Fruit fly (Drosophila melanogaster) whole organism, embryonic: ENCODE results near the gene CG5157.
A peak's percentile ranks its signal among the peaks of the same experiment; 100 is the strongest.

Experiments used
- Antp ChIP-seq: fragments of 200-800 bp; sonication (Bioruptor generic); optimal IDR thresholded peaks from 3 replicates; lab custom pipeline; 2016; ENCODE audit warnings: missing biosample characterization, missing genetic modification characterization
- BtbVII ChIP-seq: fragments of 200-800 bp; sonication (Bioruptor generic); optimal IDR thresholded peaks from 3 replicates; lab custom pipeline; 2017; ENCODE audit warnings: missing biosample characterization, mild to moderate bottlenecking, missing genetic modification characterization
- C15 ChIP-seq: fragments of 200-800 bp; sonication (Bioruptor generic); IDR thresholded peaks from 3 replicates; pipeline ENCODE4 v1.3.6; 2022; ENCODE audit warnings: missing biosample characterization, missing genetic modification characterization
- CG10654 ChIP-seq: fragments of 200-800 bp; sonication (Bioruptor generic); optimal IDR thresholded peaks from 2 replicates; lab custom pipeline; 2016; ENCODE audit warnings: missing biosample characterization, missing genetic modification characterization
- CG10959 ChIP-seq: fragments of 200-800 bp; sonication (Bioruptor generic); IDR thresholded peaks from 2 replicates; pipeline ENCODE4 v1.3.6; 2022; ENCODE audit warnings: missing biosample characterization, missing genetic modification characterization
- CG12942 ChIP-seq: fragments of 200-800 bp; sonication (Bioruptor generic); optimal IDR thresholded peaks from 3 replicates; lab custom pipeline; 2016; ENCODE audit warnings: missing biosample characterization, missing genetic modification characterization
- CG14860 ChIP-seq: fragments of 200-800 bp; sonication (Bioruptor generic); IDR thresholded peaks from 3 replicates; pipeline ENCODE4 v1.3.6; 2022; ENCODE audit warnings: missing biosample characterization, missing genetic modification characterization; ENCODE audit not compliant: partially characterized antibody
- CG15269 ChIP-seq: fragments of 200-800 bp; sonication (Bioruptor generic); optimal IDR thresholded peaks from 2 replicates; lab custom pipeline; 2018; ENCODE audit warnings: missing biosample characterization, mild to moderate bottlenecking, missing genetic modification characterization, moderate library complexity
- CG15514 ChIP-seq: fragments of 200-800 bp; sonication (Bioruptor generic); optimal IDR thresholded peaks from 3 replicates; lab custom pipeline; 2017; ENCODE audit warnings: missing biosample characterization, missing genetic modification characterization, mild to moderate bottlenecking, moderate library complexity, missing genetic modification reagents
- CG15696 ChIP-seq: fragments of 200-800 bp; sonication (Bioruptor generic); optimal IDR thresholded peaks from 2 replicates; lab custom pipeline; 2019; ENCODE audit warnings: missing biosample characterization, mild to moderate bottlenecking, missing genetic modification characterization, moderate library complexity
- CG16863 ChIP-seq: fragments of 200-800 bp; sonication (Bioruptor generic); optimal IDR thresholded peaks from 3 replicates; lab custom pipeline; 2016; ENCODE audit warnings: missing biosample characterization, missing genetic modification characterization
- CG17612 ChIP-seq: fragments of 200-800 bp; sonication (Bioruptor generic); IDR thresholded peaks from 2 replicates; pipeline ENCODE4 v1.3.6; 2022; ENCODE audit warnings: missing biosample characterization, missing genetic modification characterization
- CG3995 ChIP-seq: fragments of 200-800 bp; sonication (Bioruptor generic); optimal IDR thresholded peaks from 3 replicates; lab custom pipeline; 2016; ENCODE audit warnings: missing biosample characterization, missing genetic modification characterization
- CG4328 ChIP-seq: fragments of 200-800 bp; sonication (Bioruptor generic); optimal IDR thresholded peaks from 3 replicates; lab custom pipeline; 2017; ENCODE audit warnings: missing biosample characterization, missing genetic modification reagents, missing genetic modification characterization
- CG5180 ChIP-seq: fragments of 200-800 bp; sonication (Bioruptor generic); optimal IDR thresholded peaks from 3 replicates; lab custom pipeline; 2017; ENCODE audit warnings: missing biosample characterization, missing genetic modification characterization, mild to moderate bottlenecking, moderate library complexity, missing genetic modification reagents
- CG6175 ChIP-seq: fragments of 200-800 bp; sonication (Bioruptor generic); IDR thresholded peaks from 3 replicates; pipeline ENCODE4 v1.3.6; 2022; ENCODE audit warnings: missing biosample characterization, missing genetic modification characterization
- CG6683 ChIP-seq: fragments of 200-800 bp; sonication (Bioruptor generic); optimal IDR thresholded peaks from 2 replicates; lab custom pipeline; 2017; ENCODE audit warnings: missing biosample characterization, mild to moderate bottlenecking, missing genetic modification characterization, missing genetic modification reagents
- CG6689 ChIP-seq: fragments of 200-800 bp; sonication (Bioruptor generic); IDR thresholded peaks from 2 replicates; pipeline ENCODE4 v1.3.6; 2022; ENCODE audit warnings: missing biosample characterization, missing genetic modification characterization
- CG7987 ChIP-seq: fragments of 200-800 bp; sonication (Bioruptor generic); optimal IDR thresholded peaks from 2 replicates; lab custom pipeline; 2018; ENCODE audit warnings: missing biosample characterization, mild to moderate bottlenecking, missing genetic modification characterization, moderate library complexity
- CG8281 ChIP-seq: fragments of 200-800 bp; sonication (Bioruptor generic); optimal IDR thresholded peaks from 2 replicates; lab custom pipeline; 2018; ENCODE audit warnings: missing biosample characterization, mild to moderate bottlenecking, missing genetic modification characterization, moderate library complexity
- CG8388 ChIP-seq: fragments of 200-800 bp; sonication (Bioruptor generic); optimal IDR thresholded peaks from 2 replicates; lab custom pipeline; 2019; ENCODE audit warnings: missing biosample characterization, mild to moderate bottlenecking, missing genetic modification characterization, moderate library complexity
- CG8924 ChIP-seq: fragments of 200-800 bp; optimal IDR thresholded peaks from 3 replicates; lab custom pipeline; 2019; ENCODE audit warnings: missing biosample characterization, mild to moderate bottlenecking, missing genetic modification characterization, moderate library complexity
- D ChIP-seq, 2 experiments: fragments of 200-800 bp in 1 of 2; fragments of >200 bp in 1 of 2; sonication (Bioruptor generic) in 1 of 2; optimal IDR thresholded peaks; 2 replicates in 1 of 2; 3 replicates in 1 of 2; lab custom pipeline; 2017; ENCODE audit warnings: mild to moderate bottlenecking in 1 of 2, missing biosample characterization in 1 of 2, missing genetic modification characterization in 1 of 2, missing genetic modification reagents in 1 of 2
- Dbx ChIP-seq: fragments of 200-800 bp; sonication (Bioruptor generic); IDR thresholded peaks from 3 replicates; pipeline ENCODE4 v1.3.6; 2022; ENCODE audit warnings: missing biosample characterization, missing genetic modification characterization
- Fer3 ChIP-seq: fragments of 200-800 bp; sonication (Bioruptor generic); optimal IDR thresholded peaks from 2 replicates; lab custom pipeline; 2018; ENCODE audit warnings: missing biosample characterization, mild to moderate bottlenecking, missing genetic modification characterization, moderate library complexity
- HHEX ChIP-seq: fragments of 200-800 bp; sonication (Bioruptor generic); optimal IDR thresholded peaks from 3 replicates; lab custom pipeline; 2017; ENCODE audit warnings: missing biosample characterization, mild to moderate bottlenecking, missing genetic modification characterization, missing genetic modification reagents
- HLH54F ChIP-seq: fragments of 200-800 bp; sonication (Bioruptor generic); optimal IDR thresholded peaks from 3 replicates; lab custom pipeline; 2016; ENCODE audit warnings: missing biosample characterization, missing genetic modification characterization
- Hr3 ChIP-seq: fragments of 200-800 bp; sonication (Bioruptor generic); optimal IDR thresholded peaks from 3 replicates; lab custom pipeline; 2016; ENCODE audit warnings: missing biosample characterization, missing genetic modification characterization
- Lpt ChIP-seq: fragments of >200 bp; optimal IDR thresholded peaks from 2 replicates; lab custom pipeline; 2018; ENCODE audit warnings: missing biosample characterization, missing genetic modification characterization
- Myb ChIP-seq: fragments of 200-800 bp; sonication (Bioruptor generic); optimal IDR thresholded peaks from 2 replicates; lab custom pipeline; 2016; ENCODE audit warnings: missing biosample characterization, missing genetic modification characterization
- al ChIP-seq: fragments of 200-800 bp; sonication (Bioruptor generic); IDR thresholded peaks from 2 replicates; pipeline ENCODE4 v1.3.6; 2022; ENCODE audit warnings: missing biosample characterization, missing genetic modification characterization
- bsh ChIP-seq, 2 experiments: fragments of 200-800 bp; sonication (Bioruptor generic); optimal IDR thresholded peaks; 2 replicates each; lab custom pipeline; 2017 to 2018; ENCODE audit warnings: mild to moderate bottlenecking in 2 of 2, missing biosample characterization in 2 of 2, missing genetic modification characterization in 2 of 2, moderate library complexity in 1 of 2
- croc ChIP-seq: fragments of 200-800 bp; sonication (Bioruptor generic); conservative IDR thresholded peaks from 3 replicates; pipeline ENCODE4 v1.3.6; 2022; ENCODE audit warnings: missing biosample characterization, missing genetic modification characterization
- eyg ChIP-seq: fragments of 200-800 bp; sonication (Bioruptor generic); optimal IDR thresholded peaks from 3 replicates; lab custom pipeline; 2016; ENCODE audit warnings: missing biosample characterization, missing genetic modification characterization
- kah ChIP-seq: fragments of 200-800 bp; sonication (Bioruptor generic); optimal IDR thresholded peaks from 2 replicates; lab custom pipeline; 2018; ENCODE audit warnings: missing biosample characterization, mild to moderate bottlenecking, missing genetic modification characterization
- ken ChIP-seq: fragments of 200-800 bp; sonication (Bioruptor generic); IDR thresholded peaks from 3 replicates; pipeline ENCODE4 v1.3.6; 2022; ENCODE audit warnings: missing biosample characterization, missing genetic modification characterization
- nerfin-1 ChIP-seq: fragments of 200-800 bp; sonication (Bioruptor generic); optimal IDR thresholded peaks from 3 replicates; lab custom pipeline; 2019; ENCODE audit warnings: missing biosample characterization, mild to moderate bottlenecking, missing genetic modification characterization, moderate library complexity
- row ChIP-seq: fragments of 200-800 bp; sonication (Bioruptor generic); IDR thresholded peaks from 3 replicates; pipeline ENCODE4 v1.3.6; 2022; ENCODE audit warnings: missing biosample characterization, missing genetic modification characterization
- salm ChIP-seq: fragments of 200-800 bp; sonication (Bioruptor generic); optimal IDR thresholded peaks from 2 replicates; lab custom pipeline; 2018; ENCODE audit warnings: missing biosample characterization, mild to moderate bottlenecking, missing genetic modification characterization
- scrt ChIP-seq: fragments of 200-800 bp; sonication (Bioruptor generic); optimal IDR thresholded peaks from 2 replicates; lab custom pipeline; 2018; ENCODE audit warnings: missing biosample characterization, mild to moderate bottlenecking, missing genetic modification characterization, moderate library complexity
- sens ChIP-seq: fragments of 200-800 bp; sonication (Bioruptor generic); peaks from one replicate; lab custom pipeline; 2016; ENCODE audit warnings: missing biosample characterization, missing genetic modification characterization
- sima ChIP-seq: fragments of 200-800 bp; sonication (Bioruptor generic); optimal IDR thresholded peaks from 2 replicates; lab custom pipeline; 2016; ENCODE audit warnings: missing biosample characterization, missing genetic modification characterization
- slp2 ChIP-seq: fragments of 200-800 bp; sonication (Bioruptor generic); optimal IDR thresholded peaks from 2 replicates; lab custom pipeline; 2016; ENCODE audit warnings: missing biosample characterization, missing genetic modification characterization
- sob ChIP-seq: fragments of 200-800 bp; sonication (Bioruptor generic); IDR thresholded peaks from 2 replicates; pipeline ENCODE4 v1.3.6; 2022; ENCODE audit warnings: missing biosample characterization, missing genetic modification characterization
- tgo ChIP-seq: fragments of 200-800 bp; sonication (Bioruptor generic); IDR thresholded peaks from 3 replicates; pipeline ENCODE4 v1.3.6; 2022; ENCODE audit warnings: missing biosample characterization, missing genetic modification characterization
- tll ChIP-seq, 2 experiments: fragments of 200-800 bp in 1 of 2; fragments of >200 bp in 1 of 2; sonication (Bioruptor generic) in 1 of 2; optimal IDR thresholded peaks; 2 replicates each; lab custom pipeline; 2017 to 2019; ENCODE audit warnings: missing biosample characterization in 2 of 2, missing genetic modification characterization in 2 of 2, mild to moderate bottlenecking in 1 of 2, moderate library complexity in 1 of 2
- trem ChIP-seq: fragments of 200-800 bp; optimal IDR thresholded peaks from 3 replicates; lab custom pipeline; 2019; ENCODE audit warnings: missing biosample characterization, mild to moderate bottlenecking, missing genetic modification characterization, moderate library complexity
- unpg ChIP-seq: fragments of 200-800 bp; sonication (Bioruptor generic); optimal IDR thresholded peaks from 3 replicates; lab custom pipeline; 2018; ENCODE audit warnings: missing biosample characterization, mild to moderate bottlenecking, missing genetic modification characterization, moderate library complexity

The CG5157 gene

dm6 chr3L:16160420-16161069, 22.9 kb upstream of the CG5157 start (continued):
- TF ChIP-seq CG8924 (tag; lab: Kevin White, UChicago) = peak; percentile 73
- TF ChIP-seq sima (GFP tag; lab: Kevin White, UChicago) = no peak
- TF ChIP-seq CG17612 = no peak
- TF ChIP-seq CG16863 (GFP tag; lab: Kevin White, UChicago) = peak; percentile 55
- TF ChIP-seq CG8388 = peak; percentile 48
- TF ChIP-seq D (optimal IDR thresholded peaks at IDR 0.05; lab: Kevin White, UChicago) = no peak
- peak; percentile 13 for TF ChIP-seq D (GFP tag; optimal IDR thresholded peaks at IDR 0.05; lab: Kevin White, UChicago)
- TF ChIP-seq CG15269 (tag; lab: Kevin White, UChicago) = peak; percentile 81
- TF ChIP-seq CG5180 = peak; percentile 44
- peak; percentile 46 for TF ChIP-seq CG4328 (GFP tag; lab: Kevin White, UChicago)
- peak; percentile 56 for TF ChIP-seq Hr3 (GFP tag; lab: Kevin White, UChicago)
- peak; percentile 53; the same call in 1 of the 2 replicates for TF ChIP-seq al (GFP tag; lab: Robert Waterston, UW)
- TF ChIP-seq kah = peak; percentile 4
- TF ChIP-seq CG6683 = peak; percentile 30
- peak; percentile 19 for TF ChIP-seq scrt
- peak; percentile 44 for TF ChIP-seq CG15514 (GFP tag; lab: Kevin White, UChicago)
- peak; percentile 72 for TF ChIP-seq Fer3 (tag; lab: Kevin White, UChicago)
- no peak for TF ChIP-seq tll (GFP tag; optimal IDR thresholded peaks at IDR 0.05; lab: Kevin White, UChicago)
- peak; percentile 61 for TF ChIP-seq eyg
- peak; percentile 62 for TF ChIP-seq HLH54F (GFP tag; lab: Kevin White, UChicago)
- TF ChIP-seq CG14860 (GFP tag; lab: Robert Waterston, UW) = no peak
- TF ChIP-seq CG6689 = 0 out of 2 replicates have a peak, but pooled peaks have one; percentile 25
- peak; percentile 43 for TF ChIP-seq Myb (GFP tag; lab: Kevin White, UChicago)
- TF ChIP-seq bsh (GFP tag; optimal IDR thresholded peaks at IDR 0.05; lab: Kevin White, UChicago) = peak in 1 of 2 experiments; percentile 64
- no peak for TF ChIP-seq C15 (GFP tag; lab: Robert Waterston, UW)
- peak; percentile 55 for TF ChIP-seq CG7987 (GFP tag; lab: Kevin White, UChicago)
- TF ChIP-seq CG10959 (GFP tag; lab: Robert Waterston, UW) = no peak
- peak; percentile 45 for TF ChIP-seq slp2 (GFP tag; lab: Kevin White, UChicago)
- peak; percentile 60; the same call in 2 of the 3 replicates for TF ChIP-seq tgo (GFP tag; lab: Robert Waterston, UW)
- peak; percentile 54; the same call in 1 of the 2 replicates for TF ChIP-seq sob
- TF ChIP-seq CG15696 (tag; lab: Kevin White, UChicago) = peak; percentile 29
- peak; percentile 30 for TF ChIP-seq CG8281
- peak; percentile 54 for TF ChIP-seq unpg (GFP tag; lab: Kevin White, UChicago)
- peak; percentile 35 for TF ChIP-seq CG12942 (GFP tag; lab: Kevin White, UChicago)
- TF ChIP-seq croc (GFP tag; lab: Robert Waterston, UW) = peak; percentile 41; the same call in 2 of the 3 replicates
- peak; percentile 73 for TF ChIP-seq BtbVII (GFP tag; lab: Kevin White, UChicago)
- 0 out of 3 replicates have a peak, but pooled peaks have one; percentile 29 for TF ChIP-seq ken (GFP tag; lab: Robert Waterston, UW)
- no peak for TF ChIP-seq trem (tag; lab: Kevin White, UChicago)
- TF ChIP-seq sens (GFP tag; lab: Kevin White, UChicago) = peak; percentile 83
- TF ChIP-seq salm (tag; lab: Kevin White, UChicago) = peak; percentile 12
- TF ChIP-seq CG10654 (GFP tag; lab: Kevin White, UChicago) = peak; percentile 39
- TF ChIP-seq Antp (GFP tag; lab: Kevin White, UChicago) = peak; percentile 50
- peak; percentile 87 for TF ChIP-seq row (GFP tag; lab: Robert Waterston, UW)
- peak; percentile 54; the same call in 2 of the 3 replicates for TF ChIP-seq Dbx
- TF ChIP-seq HHEX (GFP tag; lab: Kevin White, UChicago) = peak; percentile 68
- TF ChIP-seq CG3995 (GFP tag; lab: Kevin White, UChicago) = peak; percentile 41
- peak; percentile 47 for TF ChIP-seq nerfin-1
- TF ChIP-seq Lpt = no peak
- TF ChIP-seq CG6175 = no peak
